Fruit fly (Drosophila melanogaster): Measurements from ENCODE around the gene CG43774.

CG43774 gene

dm6 chr2L:4056781-4057180 is 48.3 kb downstream of the CG43774 start (continued):
- TF ChIP-seq stc (GFP tag; IDR thresholded peaks at IDR 0.05) (0 out of 2 replicates have a peak, but pooled peaks have one; percentile 12), CG30403 (GFP tag; optimal IDR thresholded peaks at IDR 0.05) (peak; percentile 32), tio (GFP tag; optimal IDR thresholded peaks at IDR 0.05) (peak; percentile 34), CG8388 (GFP tag; optimal IDR thresholded peaks at IDR 0.05) (peak; percentile 16), phol (tag; optimal IDR thresholded peaks at IDR 0.05) (peak; percentile 30), bsh (GFP tag; optimal IDR thresholded peaks at IDR 0.05) (peak in 1 of 2 experiments; percentile 49), Sox100B (GFP tag; optimal IDR thresholded peaks at IDR 0.05) (no peak), CG12391 (tag; optimal IDR thresholded peaks at IDR 0.05) (peak; percentile 21), unpg (GFP tag; optimal IDR thresholded peaks at IDR 0.05) (peak; percentile 15), zf30C (GFP tag; optimal IDR thresholded peaks at IDR 0.05) (peak; percentile 72), ase (GFP tag; IDR thresholded peaks at IDR 0.05) (0 out of 3 replicates have a peak, but pooled peaks have one; percentile 17), zen (tag; optimal IDR thresholded peaks at IDR 0.05) (no peak), CG3065 (GFP tag; optimal IDR thresholded peaks at IDR 0.05) (peak; percentile 96), gem (tag; optimal IDR thresholded peaks at IDR 0.05) (peak; percentile 40), CG2712 (tag; optimal IDR thresholded peaks at IDR 0.05) (peak; percentile 27), Xrp1 (GFP tag; IDR thresholded peaks at IDR 0.05) (peak; percentile 30; the same call in 1 of the 2 replicates), stwl (tag; optimal IDR thresholded peaks at IDR 0.05) (peak; percentile 10), Xbp1 (GFP tag; optimal IDR thresholded peaks at IDR 0.05) (peak; percentile 23), Sox102F (GFP tag; optimal IDR thresholded peaks at IDR 0.05) (peak; percentile 50), Blimp-1 (GFP tag; optimal IDR thresholded peaks at IDR 0.05) (peak; percentile 20), zfh1 (GFP tag; IDR thresholded peaks at IDR 0.05) (no peak; the same call in 2 of the 3 replicates), fd64A (GFP tag; optimal IDR thresholded peaks at IDR 0.05) (no peak), CG7745 (tag; optimal IDR thresholded peaks at IDR 0.05) (no peak), dmrt11E (tag; optimal IDR thresholded peaks at IDR 0.05) (peak; percentile 25), oc (tag; optimal IDR thresholded peaks at IDR 0.05) (no peak), D (optimal IDR thresholded peaks at IDR 0.05) (no peak), D (GFP tag; optimal IDR thresholded peaks at IDR 0.05) (peak; percentile 17), Ptx1 (GFP tag; IDR thresholded peaks at IDR 0.05) (0 out of 2 replicates have a peak, but pooled peaks have one; percentile 19), CG14710 (tag; optimal IDR thresholded peaks at IDR 0.05) (peak; percentile 16), CG12071 (GFP tag; optimal IDR thresholded peaks at IDR 0.05) (no peak), trem (tag; optimal IDR thresholded peaks at IDR 0.05) (no peak), CG4424 (GFP tag; optimal IDR thresholded peaks at IDR 0.05) (peak; percentile 5), chif (GFP tag; optimal IDR thresholded peaks at IDR 0.05) (peak in 1 of 2 experiments; percentile 27)
